Fruit fly (Drosophila melanogaster): ENCODE data around the gene Prat2.

dm6 chr3L:6911219-6911618 is 3.5 kb downstream of the Prat2 start:
- TF ChIP-seq ttk (optimal IDR thresholded peaks at IDR 0.05) (no peak), h (optimal IDR thresholded peaks at IDR 0.05) (no peak)

All from Kc167 (cell line).